Worm (Caenorhabditis elegans): ENCODE results near the gene slcf-2.
A peak's percentile ranks its signal among the peaks of the same experiment; 100 is the strongest.

slcf-2 gene

DNA sequence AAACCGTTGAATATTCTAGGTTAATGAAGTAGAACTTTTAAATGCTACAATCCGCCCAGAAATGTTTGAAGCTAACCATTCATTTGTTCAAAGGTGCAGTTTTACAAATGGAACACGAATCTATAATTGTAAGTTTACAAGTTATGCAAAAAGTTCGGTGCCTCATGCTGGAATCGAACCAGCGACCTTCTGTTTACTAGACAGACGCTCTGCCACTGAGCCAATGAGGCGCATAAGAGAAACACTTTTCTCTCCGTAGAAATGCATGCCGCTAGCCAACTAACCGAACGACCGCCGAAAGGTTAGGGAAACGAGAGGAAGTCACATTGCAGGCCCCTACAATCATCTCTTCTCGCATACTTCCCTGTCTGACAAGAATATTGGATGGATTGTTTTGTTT lies 22.4 kb upstream of the slcf-2 start (continued):
- TF ChIP-seq attf-5 (GFP tag; optimal IDR thresholded peaks at IDR 0.05) (peak; percentile 42), pbrm-1 (GFP tag; IDR thresholded peaks at IDR 0.05) (peak; percentile 80), akir-1 (GFP tag; optimal IDR thresholded peaks at IDR 0.05) (peak; percentile 36), ceh-100 (GFP tag; IDR thresholded peaks at IDR 0.05) (peak; percentile 44), snpc-4 (GFP tag; optimal IDR thresholded peaks at IDR 0.05) (peak; percentile 60), snpc-4 (tag; optimal IDR thresholded peaks at IDR 0.05) (peak; percentile 32 to 72 (median 56)), dpl-1 (GFP tag; optimal IDR thresholded peaks at IDR 0.05) (no peak), F33H1.4 (GFP tag; IDR thresholded peaks at IDR 0.05) (no peak), B0019.2 (GFP tag; conservative IDR thresholded peaks at IDR 0.05) (no peak), him-1 (tag; optimal IDR thresholded peaks at IDR 0.05) (peak; percentile 85), sea-2 (GFP tag; IDR thresholded peaks at IDR 0.05) (no peak), zim-3 (tag; optimal IDR thresholded peaks at IDR 0.05) (peak; percentile 46), lin-35 (GFP tag; optimal IDR thresholded peaks at IDR 0.05) (peak in 1 of 3 experiments; percentile 69), gei-17 (GFP tag; optimal IDR thresholded peaks at IDR 0.05) (peak; percentile 60), F55B11.4 (tag; optimal IDR thresholded peaks at IDR 0.05; ENCODE audit: borderline replicate concordance, insufficient read depth) (no peak), Y95B8A.8 (GFP tag; IDR thresholded peaks at IDR 0.05) (peak; percentile 73), mes-4 (tag; optimal IDR thresholded peaks at IDR 0.05) (peak; percentile 59), ztf-3 (GFP tag; optimal IDR thresholded peaks at IDR 0.05) (peak; percentile 52), attf-3 (GFP tag; conservative IDR thresholded peaks at IDR 0.05) (no peak; the same call in 1 of the 2 replicates), cebp-1 (GFP tag; IDR thresholded peaks at IDR 0.05) (0 out of 2 replicates have a peak, but pooled peaks have one; percentile 30), cebp-1 (tag; optimal IDR thresholded peaks at IDR 0.05) (peak; percentile 74), ztf-22 (GFP tag; optimal IDR thresholded peaks at IDR 0.05) (peak; percentile 38), ceh-40 (GFP tag; IDR thresholded peaks at IDR 0.05) (peak; percentile 81; the same call in 1 of the 2 replicates), hmg-1.2 (GFP tag; IDR thresholded peaks at IDR 0.05) (peak; percentile 83), ZK185.1 (tag; optimal IDR thresholded peaks at IDR 0.05; ENCODE audit: poor library complexity, severe bottlenecking) (peak; percentile 83), somi-1 (GFP tag; optimal IDR thresholded peaks at IDR 0.05) (peak; percentile 26), lin-54 (GFP tag; optimal IDR thresholded peaks at IDR 0.05) (peak; percentile 54), F10E7.11 (tag; optimal IDR thresholded peaks at IDR 0.05) (no peak), efl-1 (GFP tag; optimal IDR thresholded peaks at IDR 0.05) (no peak), aptf-3 (GFP tag; IDR thresholded peaks at IDR 0.05) (peak; percentile 48; the same call in 1 of the 2 replicates), snpc-1.1 (tag; optimal IDR thresholded peaks at IDR 0.05; ENCODE audit: insufficient read depth) (peak; percentile 41), hsf-1 (GFP tag; IDR thresholded peaks at IDR 0.05) (no peak), rec-8 (tag; optimal IDR thresholded peaks at IDR 0.05) (peak; percentile 62 to 75), F49E8.2 (tag; optimal IDR thresholded peaks at IDR 0.05; ENCODE audit: insufficient read depth) (no peak), K12H6.12 (tag; optimal IDR thresholded peaks at IDR 0.05) (peak; percentile 52), ztf-26 (tag; optimal IDR thresholded peaks at IDR 0.05) (peak; percentile 51), hlh-26 (GFP tag; conservative IDR thresholded peaks at IDR 0.05) (no peak), ztf-25 (GFP tag; IDR thresholded peaks at IDR 0.05) (peak; percentile 96), ceh-27 (GFP tag; optimal IDR thresholded peaks at IDR 0.05) (peak; percentile 74), nhr-27 (tag; optimal IDR thresholded peaks at IDR 0.05) (peak; percentile 48), ztf-18 (tag; optimal IDR thresholded peaks at IDR 0.05) (peak; percentile 65), ztf-28 (GFP tag; IDR thresholded peaks at IDR 0.05) (peak; percentile 28; the same call in 1 of the 2 replicates), madf-10 (tag; optimal IDR thresholded peaks at IDR 0.05) (peak; percentile 79), cebp-2 (GFP tag; IDR thresholded peaks at IDR 0.05) (0 out of 2 replicates have a peak, but pooled peaks have one; percentile 76), tbx-9 (tag; optimal IDR thresholded peaks at IDR 0.05; ENCODE audit: borderline replicate concordance) (no peak), rpc-1 (optimal IDR thresholded peaks at IDR 0.05) (peak; percentile 94), rpc-1 (tag; optimal IDR thresholded peaks at IDR 0.05) (peak; percentile 91), F57A8.1 (GFP tag; optimal IDR thresholded peaks at IDR 0.05) (peak; percentile 59)

All from whole organism, young adult.